Worm (Caenorhabditis elegans): Measurements from ENCODE around the gene arle-14.

- TF ChIP-seq sea-1 (GFP tag; conservative IDR thresholded peaks at IDR 0.05) (no peak), flt-1 (GFP tag; IDR thresholded peaks at IDR 0.05) (no peak), pes-1 (GFP tag; IDR thresholded peaks at IDR 0.05) (no peak), hnd-1 (tag; optimal IDR thresholded peaks at IDR 0.05) (no peak), tbx-37 (GFP tag; conservative IDR thresholded peaks at IDR 0.05) (no peak), ets-7 (tag; optimal IDR thresholded peaks at IDR 0.05) (no peak)
Measured at ce11 chrIII:5677790-5678189, 14.9 kb upstream of the arle-14 start, which contains the start of gene F54E7.9.

Measured in whole organism, early embryonic.